Worm (Caenorhabditis elegans): ENCODE data around the gene W04D2.4.

ce11 chrV:12537505-12537904 lies 40.0 kb upstream of the W04D2.4 start:
- TF ChIP-seq snpc-4 (tag; optimal IDR thresholded peaks at IDR 0.05) (no peak), nhr-76 (tag; optimal IDR thresholded peaks at IDR 0.05) (no peak), elt-3 (tag; optimal IDR thresholded peaks at IDR 0.05) (no peak), unc-62 (GFP tag; optimal IDR thresholded peaks at IDR 0.05) (no peak), lin-13 (tag; optimal IDR thresholded peaks at IDR 0.05) (no peak), nhr-12 (tag; optimal IDR thresholded peaks at IDR 0.05) (no peak), pha-4 (tag; optimal IDR thresholded peaks at IDR 0.05) (no peak), ztf-11 (tag; optimal IDR thresholded peaks at IDR 0.05) (no peak), lsy-2 (tag; optimal IDR thresholded peaks at IDR 0.05) (no peak), nhr-28 (tag; optimal IDR thresholded peaks at IDR 0.05) (no peak), zip-8 (tag; optimal IDR thresholded peaks at IDR 0.05) (no peak), sptf-1 (tag; optimal IDR thresholded peaks at IDR 0.05) (no peak), mls-2 (tag; optimal IDR thresholded peaks at IDR 0.05) (no peak)

All from whole organism, mixed stage, embryonic.